Worm (Caenorhabditis elegans) whole organism, late embryonic: ENCODE results near the gene hot-4.

ENCODE experiments used
- pha-4 ChIP-seq: fragments of 150-350 bp; optimal IDR thresholded peaks from 2 replicates; lab custom pipeline; 2018; ENCODE audit warnings: missing biosample characterization, missing genetic modification reagents, missing genetic modification characterization
- syd-9 ChIP-seq: sonication (generic microtip); optimal IDR thresholded peaks from 2 replicates; lab custom pipeline; 2016; ENCODE audit warnings: mild to moderate bottlenecking, missing genetic modification characterization, moderate library complexity, missing compliant biosample characterization

DNA sequence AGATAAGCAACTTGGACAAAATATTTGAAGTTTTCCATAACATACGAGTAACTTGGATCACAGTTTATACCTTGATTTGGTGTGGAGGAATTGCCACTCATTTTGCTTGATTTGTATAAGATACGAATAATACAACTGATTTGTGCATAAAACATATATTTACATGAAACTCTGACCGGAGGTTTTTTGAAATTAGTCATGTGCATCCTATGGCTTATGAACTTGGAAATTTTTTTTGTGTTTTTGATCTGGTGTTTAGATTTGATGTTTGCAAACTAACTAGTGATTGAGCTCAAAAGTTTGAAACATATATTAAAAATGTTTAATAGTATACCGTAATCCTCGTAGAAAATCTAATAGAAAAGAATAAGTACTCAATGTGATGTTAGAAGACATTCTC is 37.5 kb downstream of the hot-4 start, which contains the start of gene srg-8:
- TF ChIP-seq syd-9 (tag; lab: Kevin White, UChicago) (no peak), pha-4 (tag; lab: Kevin White, UChicago) (no peak)
